Fruit fly (Drosophila melanogaster): ENCODE data around the gene BckdhA.

- no peak for TF ChIP-seq cic (GFP tag; optimal IDR thresholded peaks at IDR 0.05)
- TF ChIP-seq kay (GFP tag; ENCODE audit: borderline replicate concordance) = no peak
- no peak for TF ChIP-seq CG7045 (GFP tag; optimal IDR thresholded peaks at IDR 0.05)
- no peak for TF ChIP-seq bab1 (GFP tag; optimal IDR thresholded peaks at IDR 0.05)
- no peak for TF ChIP-seq Hr96 (GFP tag; optimal IDR thresholded peaks at IDR 0.05)
- TF ChIP-seq CG33017 (tag; optimal IDR thresholded peaks at IDR 0.05) = no peak
- no peak for TF ChIP-seq CG5204 (GFP tag; optimal IDR thresholded peaks at IDR 0.05)
- no peak for TF ChIP-seq Mnt (GFP tag; optimal IDR thresholded peaks at IDR 0.05)
- TF ChIP-seq pad (GFP tag; optimal IDR thresholded peaks at IDR 0.05) = no peak
These were observed 20.9 kb upstream of the BckdhA start for dm6 chr3R:9534595-9535217.
